Fruit fly (Drosophila melanogaster) whole organism, embryonic: Measurements from ENCODE around the gene CG32075.
A peak's percentile ranks its signal among the peaks of the same experiment; 100 is the strongest.

Experiments
- CG10979 ChIP-seq: fragments of 200-800 bp; sonication (Bioruptor generic); optimal IDR thresholded peaks from 2 replicates; lab custom pipeline; 2018; ENCODE audit warnings: missing biosample characterization, mild to moderate bottlenecking, missing genetic modification characterization, moderate library complexity
- CG12659 ChIP-seq: fragments of 200-800 bp; sonication (Bioruptor generic); optimal IDR thresholded peaks from 3 replicates; lab custom pipeline; 2017; ENCODE audit warnings: mild to moderate bottlenecking, missing biosample characterization, missing genetic modification reagents, missing genetic modification characterization
- CG12942 ChIP-seq: fragments of 200-800 bp; sonication (Bioruptor generic); optimal IDR thresholded peaks from 3 replicates; lab custom pipeline; 2016; ENCODE audit warnings: missing biosample characterization, missing genetic modification characterization
- CG13624 ChIP-seq: fragments of 200-800 bp; sonication (Bioruptor generic); optimal IDR thresholded peaks from 2 replicates; lab custom pipeline; 2016; ENCODE audit warnings: missing biosample characterization, missing genetic modification characterization
- CG14050 ChIP-seq: fragments of 200-800 bp; sonication (Bioruptor generic); IDR thresholded peaks from 3 replicates; pipeline ENCODE4 v1.3.6; 2022; ENCODE audit warnings: missing biosample characterization, missing genetic modification characterization
- CG15514 ChIP-seq: fragments of 200-800 bp; sonication (Bioruptor generic); optimal IDR thresholded peaks from 3 replicates; lab custom pipeline; 2017; ENCODE audit warnings: missing biosample characterization, missing genetic modification characterization, mild to moderate bottlenecking, moderate library complexity, missing genetic modification reagents
- CG1647 ChIP-seq: fragments of 200-800 bp; sonication (Bioruptor generic); optimal IDR thresholded peaks from 3 replicates; lab custom pipeline; 2016; ENCODE audit warnings: missing biosample characterization, missing genetic modification characterization
- CG2129 ChIP-seq: fragments of 200-800 bp; sonication (Bioruptor generic); IDR thresholded peaks from 2 replicates; pipeline ENCODE4 v1.3.6; 2022; ENCODE audit warnings: missing biosample characterization, missing genetic modification characterization; ENCODE audit not compliant: partially characterized antibody
- CG30403 ChIP-seq: fragments of 200-800 bp; sonication (Bioruptor generic); optimal IDR thresholded peaks from 3 replicates; lab custom pipeline; 2016; ENCODE audit warnings: missing biosample characterization, missing genetic modification characterization
- CG31224 ChIP-seq: fragments of 200-800 bp; sonication (Bioruptor generic); IDR thresholded peaks from 2 replicates; pipeline ENCODE4 v1.3.6; 2022; ENCODE audit warnings: missing biosample characterization, missing genetic modification characterization
- CG33213 ChIP-seq: fragments of 200-800 bp; sonication (Bioruptor generic); optimal IDR thresholded peaks from 3 replicates; lab custom pipeline; 2016; ENCODE audit warnings: missing biosample characterization, missing genetic modification characterization
- CG3726 ChIP-seq: fragments of 200-800 bp; sonication (Bioruptor generic); IDR thresholded peaks from 3 replicates; pipeline ENCODE4, ENCODE4 v1.3.6; 2022; ENCODE audit warnings: missing biosample characterization, missing genetic modification characterization
- CG4617 ChIP-seq: fragments of 200-800 bp; sonication (Bioruptor generic); optimal IDR thresholded peaks from 3 replicates; lab custom pipeline; 2016; ENCODE audit warnings: missing biosample characterization, missing genetic modification characterization, borderline replicate concordance
- CG5953 ChIP-seq: fragments of 200-800 bp; sonication (Bioruptor generic); IDR thresholded peaks from 2 replicates; pipeline ENCODE4 v1.3.6; 2022; ENCODE audit warnings: missing biosample characterization, missing genetic modification characterization
- CG6175 ChIP-seq: fragments of 200-800 bp; sonication (Bioruptor generic); IDR thresholded peaks from 3 replicates; pipeline ENCODE4 v1.3.6; 2022; ENCODE audit warnings: missing biosample characterization, missing genetic modification characterization
- CG6854 ChIP-seq: fragments of 200-800 bp; sonication (Bioruptor generic); optimal IDR thresholded peaks from 3 replicates; lab custom pipeline; 2017; ENCODE audit warnings: missing biosample characterization, mild to moderate bottlenecking, missing genetic modification characterization
- CG7271 ChIP-seq: fragments of 200-800 bp; sonication (Bioruptor generic); optimal IDR thresholded peaks from 2 replicates; lab custom pipeline; 2018; ENCODE audit warnings: missing biosample characterization, mild to moderate bottlenecking, missing genetic modification characterization, moderate library complexity
- CG7372 ChIP-seq: fragments of 200-800 bp; sonication (Bioruptor generic); IDR thresholded peaks from 2 replicates; pipeline ENCODE4 v1.3.6; 2022; ENCODE audit warnings: missing biosample characterization, missing genetic modification characterization
- CG7963 ChIP-seq: fragments of 200-800 bp; sonication (Bioruptor generic); IDR thresholded peaks from 3 replicates; pipeline ENCODE4 v1.3.6; 2022; ENCODE audit warnings: missing biosample characterization, missing genetic modification characterization; ENCODE audit not compliant: partially characterized antibody
- CG8765 ChIP-seq: fragments of 200-800 bp; sonication (Bioruptor generic); IDR thresholded peaks from 2 replicates; pipeline ENCODE4 v1.3.6; 2022; ENCODE audit warnings: missing biosample characterization, missing genetic modification characterization
- CTCF ChIP-seq: fragments of 200-800 bp; sonication (Bioruptor generic); optimal IDR thresholded peaks from 2 replicates; lab custom pipeline; 2017; ENCODE audit warnings: missing biosample characterization, mild to moderate bottlenecking, missing genetic modification characterization, moderate library complexity
- Camta ChIP-seq: fragments of 200-800 bp; sonication (Bioruptor generic); optimal IDR thresholded peaks from 2 replicates; lab custom pipeline; 2016; ENCODE audit warnings: missing biosample characterization, missing genetic modification characterization
- CoRest ChIP-seq: fragments of 200-800 bp; sonication (Bioruptor generic); optimal IDR thresholded peaks from 3 replicates; lab custom pipeline; 2018; ENCODE audit warnings: missing biosample characterization, mild to moderate bottlenecking, missing genetic modification characterization, moderate library complexity
- Dip2 ChIP-seq: fragments of 200-800 bp; sonication (Bioruptor generic); IDR thresholded peaks from 2 replicates; pipeline ENCODE4 v1.3.6; 2022; ENCODE audit warnings: missing biosample characterization, missing genetic modification characterization
- Dll ChIP-seq: fragments of 200-800 bp; sonication (Bioruptor generic); IDR thresholded peaks from 4 replicates; pipeline ENCODE4 v1.3.6; 2022; ENCODE audit warnings: missing biosample characterization, missing genetic modification characterization; ENCODE audit not compliant: partially characterized antibody
- ERR ChIP-seq: fragments of 200-800 bp; sonication (Bioruptor generic); optimal IDR thresholded peaks from 2 replicates; lab custom pipeline; 2016; ENCODE audit warnings: missing biosample characterization, missing genetic modification characterization
- Ets97D ChIP-seq: fragments of 200-800 bp; sonication (Bioruptor generic); optimal IDR thresholded peaks from 3 replicates; lab custom pipeline; 2016; ENCODE audit warnings: missing biosample characterization, missing genetic modification characterization
- HLH54F ChIP-seq: fragments of 200-800 bp; sonication (Bioruptor generic); optimal IDR thresholded peaks from 3 replicates; lab custom pipeline; 2016; ENCODE audit warnings: missing biosample characterization, missing genetic modification characterization
- Hr3 ChIP-seq: fragments of 200-800 bp; sonication (Bioruptor generic); optimal IDR thresholded peaks from 3 replicates; lab custom pipeline; 2016; ENCODE audit warnings: missing biosample characterization, missing genetic modification characterization
- NFAT ChIP-seq: fragments of 200-800 bp; sonication (Bioruptor generic); IDR thresholded peaks from 2 replicates; pipeline ENCODE4 v1.3.6; 2022; ENCODE audit warnings: missing biosample characterization, missing genetic modification characterization
- Oaz ChIP-seq: fragments of 200-800 bp; sonication (Bioruptor generic); IDR thresholded peaks from 2 replicates; pipeline ENCODE4 v1.3.6; 2022; ENCODE audit warnings: missing biosample characterization, missing genetic modification characterization
- Oli ChIP-seq: fragments of 200-800 bp; sonication (Bioruptor generic); optimal IDR thresholded peaks from 2 replicates; lab custom pipeline; 2018; ENCODE audit warnings: missing biosample characterization, mild to moderate bottlenecking, missing genetic modification characterization, moderate library complexity
- Rx ChIP-seq: fragments of 200-800 bp; sonication (Bioruptor generic); IDR thresholded peaks from 2 replicates; pipeline ENCODE4 v1.3.6; 2022; ENCODE audit warnings: missing biosample characterization, missing genetic modification characterization
- Sry-δ ChIP-seq: fragments of 200-800 bp; sonication (Bioruptor generic); optimal IDR thresholded peaks from 2 replicates; lab custom pipeline; 2016; ENCODE audit warnings: missing biosample characterization, missing genetic modification characterization
- ap ChIP-seq: fragments of 200-800 bp; sonication (Bioruptor generic); IDR thresholded peaks from 2 replicates; pipeline ENCODE4 v1.3.6; 2022; ENCODE audit warnings: missing biosample characterization, missing genetic modification characterization
- ase ChIP-seq: fragments of 200-800 bp; sonication (Bioruptor generic); IDR thresholded peaks from 3 replicates; pipeline ENCODE4 v1.3.6; 2022; ENCODE audit warnings: missing biosample characterization, missing genetic modification characterization
- chinmo ChIP-seq: fragments of 200-800 bp; sonication (Bioruptor generic); IDR thresholded peaks from 4 replicates; pipeline ENCODE4 v1.3.6; 2022; ENCODE audit warnings: missing biosample characterization, missing genetic modification characterization; ENCODE audit not compliant: partially characterized antibody
- crp ChIP-seq, 2 experiments: fragments of 200-800 bp; sonication (Bioruptor generic); optimal IDR thresholded peaks; 2 replicates in 1 of 2; 3 replicates in 1 of 2; lab custom pipeline; 2017; ENCODE audit warnings: missing biosample characterization in 2 of 2, missing genetic modification characterization in 2 of 2, mild to moderate bottlenecking in 1 of 2, moderate library complexity in 1 of 2
- dmrt99B ChIP-seq: fragments of 200-800 bp; sonication (Bioruptor generic); optimal IDR thresholded peaks from 2 replicates; lab custom pipeline; 2018; ENCODE audit warnings: missing biosample characterization, mild to moderate bottlenecking, missing genetic modification characterization, moderate library complexity
- ems ChIP-seq: fragments of 200-800 bp; sonication (Bioruptor generic); optimal IDR thresholded peaks from 3 replicates; lab custom pipeline; 2016; ENCODE audit warnings: missing biosample characterization, missing genetic modification characterization
- hth ChIP-seq: fragments of >200 bp; optimal IDR thresholded peaks from 2 replicates; lab custom pipeline; 2017; ENCODE audit warnings: inconsistent platforms
- lola ChIP-seq, 3 experiments: fragments of >200 bp in 2 of 3; fragments of 200-800 bp in 1 of 3; sonication (Bioruptor generic) in 1 of 3; optimal IDR thresholded peaks; 2 replicates each; lab custom pipeline; 2017 to 2019; ENCODE audit warnings: missing biosample characterization in 3 of 3, missing genetic modification characterization in 3 of 3, mild to moderate bottlenecking in 1 of 3, moderate library complexity in 1 of 3
- maf-S ChIP-seq: fragments of 200-800 bp; sonication (Bioruptor generic); optimal IDR thresholded peaks from 2 replicates; lab custom pipeline; 2016; ENCODE audit warnings: missing biosample characterization, missing genetic modification characterization
- mld ChIP-seq: fragments of 200-800 bp; sonication (Bioruptor generic); IDR thresholded peaks from 3 replicates; pipeline ENCODE4 v1.3.6; 2022; ENCODE audit warnings: missing biosample characterization, missing genetic modification characterization; ENCODE audit not compliant: partially characterized antibody
- ro ChIP-seq: fragments of 200-800 bp; sonication (Bioruptor generic); IDR thresholded peaks from 2 replicates; pipeline ENCODE4 v1.3.6; 2022; ENCODE audit warnings: missing biosample characterization, missing genetic modification characterization
- sens ChIP-seq: fragments of 200-800 bp; sonication (Bioruptor generic); peaks from one replicate; lab custom pipeline; 2016; ENCODE audit warnings: missing biosample characterization, missing genetic modification characterization
- so ChIP-seq: fragments of 200-800 bp; sonication (Bioruptor generic); IDR thresholded peaks from 3 replicates; pipeline ENCODE4 v1.3.6; 2022; ENCODE audit warnings: missing biosample characterization, missing genetic modification characterization
- tll ChIP-seq, 2 experiments: fragments of 200-800 bp in 1 of 2; fragments of >200 bp in 1 of 2; sonication (Bioruptor generic) in 1 of 2; optimal IDR thresholded peaks; 2 replicates each; lab custom pipeline; 2017 to 2019; ENCODE audit warnings: missing biosample characterization in 2 of 2, missing genetic modification characterization in 2 of 2, mild to moderate bottlenecking in 1 of 2, moderate library complexity in 1 of 2
- toy ChIP-seq: fragments of 200-800 bp; sonication (Bioruptor generic); IDR thresholded peaks from 2 replicates; pipeline ENCODE4 v1.3.6; 2022; ENCODE audit warnings: missing biosample characterization, missing genetic modification characterization
- wor ChIP-seq: fragments of 200-800 bp; sonication (Bioruptor generic); IDR thresholded peaks from 2 replicates; pipeline ENCODE4 v1.3.6; 2022; ENCODE audit warnings: missing biosample characterization, missing genetic modification characterization
- zen2 ChIP-seq: fragments of 200-800 bp; sonication (Bioruptor generic); IDR thresholded peaks from 3 replicates; pipeline ENCODE4 v1.3.6; 2022; ENCODE audit warnings: missing biosample characterization, missing genetic modification characterization; ENCODE audit not compliant: partially characterized antibody

CG32075 gene

dm6 chr3L:11064689-11065088, at the start of gene CG32075, which contains the start of the genes CG45101 and SuUR (continued):
- TF ChIP-seq CG14050 (GFP tag; lab: Robert Waterston, UW) = peak; percentile 72; the same call in 2 of the 3 replicates
- TF ChIP-seq so (GFP tag; lab: Robert Waterston, UW) = peak; percentile 78; the same call in 2 of the 3 replicates
- peak; percentile 97 to 99 for TF ChIP-seq crp (GFP tag; optimal IDR thresholded peaks at IDR 0.05; lab: Kevin White, UChicago)
- peak; percentile 94 for TF ChIP-seq CG12942 (GFP tag; lab: Kevin White, UChicago)
- no peak for TF ChIP-seq CG2129 (GFP tag; lab: Robert Waterston, UW)
- peak; percentile 94 for TF ChIP-seq CG12659 (GFP tag; lab: Kevin White, UChicago)
- TF ChIP-seq Rx (GFP tag; lab: Robert Waterston, UW) = peak; percentile 77
- no peak for TF ChIP-seq hth (lab: Kevin White, UChicago)
- TF ChIP-seq dmrt99B = peak; percentile 69
- TF ChIP-seq chinmo = no peak
- no peak for TF ChIP-seq toy (GFP tag; lab: Robert Waterston, UW)
- TF ChIP-seq ems (GFP tag; lab: Kevin White, UChicago) = peak; percentile 91
- peak; percentile 80 for TF ChIP-seq CG7372
- peak; percentile 66; the same call in 1 of the 3 replicates for TF ChIP-seq CG6175 (GFP tag; lab: Robert Waterston, UW)
- peak; percentile 86 for TF ChIP-seq ase
- TF ChIP-seq CG7963 = no peak; the same call in 2 of the 3 replicates
- TF ChIP-seq CG10979 = peak; percentile 76
- no peak for TF ChIP-seq mld (GFP tag; lab: Robert Waterston, UW)
- no peak for TF ChIP-seq CTCF (GFP tag; lab: Kevin White, UChicago)
- peak; percentile 78 for TF ChIP-seq CG15514 (GFP tag; lab: Kevin White, UChicago)
- TF ChIP-seq ro (GFP tag; lab: Robert Waterston, UW) = peak; percentile 76
- TF ChIP-seq wor = peak; percentile 74
- TF ChIP-seq CG8765 = peak; percentile 75
- TF ChIP-seq lola (GFP tag; optimal IDR thresholded peaks at IDR 0.05; lab: Kevin White, UChicago) = peak in 1 of 3 experiments; percentile 86
- no peak; the same call in 1 of the 2 replicates for TF ChIP-seq NFAT (GFP tag; lab: Robert Waterston, UW)
- peak; percentile 80; the same call in 2 of the 3 replicates for TF ChIP-seq CG3726
- TF ChIP-seq ERR (GFP tag; lab: Kevin White, UChicago) = no peak
- TF ChIP-seq Oaz = peak; percentile 74
- TF ChIP-seq CG7271 (tag; lab: Kevin White, UChicago) = peak; percentile 58
- peak; percentile 90 for TF ChIP-seq Hr3 (GFP tag; lab: Kevin White, UChicago)
- TF ChIP-seq Dip2 = no peak
- TF ChIP-seq Oli (tag; lab: Kevin White, UChicago) = peak; percentile 82
- peak in 1 of 2 experiments; percentile 30 for TF ChIP-seq tll (GFP tag; optimal IDR thresholded peaks at IDR 0.05; lab: Kevin White, UChicago)
- peak; percentile 76 for TF ChIP-seq CG1647
- peak; percentile 85 for TF ChIP-seq Ets97D
- peak; percentile 89 for TF ChIP-seq CoRest (tag; lab: Kevin White, UChicago)
- no peak for TF ChIP-seq zen2 (GFP tag; lab: Robert Waterston, UW)
- TF ChIP-seq Camta (GFP tag; lab: Kevin White, UChicago) = peak; percentile 89
- TF ChIP-seq CG33213 (GFP tag; lab: Kevin White, UChicago) = peak; percentile 91
- peak; percentile 62 for TF ChIP-seq CG5953 (GFP tag; lab: Robert Waterston, UW)
- TF ChIP-seq ap (GFP tag; lab: Robert Waterston, UW) = peak; percentile 83
- TF ChIP-seq sens (GFP tag; lab: Kevin White, UChicago) = peak; percentile 99
- TF ChIP-seq Sry-δ (GFP tag; lab: Kevin White, UChicago) = peak; percentile 63
- peak; percentile 94 for TF ChIP-seq CG30403 (GFP tag; lab: Kevin White, UChicago)
- TF ChIP-seq CG6854 (GFP tag; lab: Kevin White, UChicago) = peak; percentile 45
- peak; percentile 96 for TF ChIP-seq CG4617
- TF ChIP-seq maf-S (GFP tag; lab: Kevin White, UChicago) = peak; percentile 75
- TF ChIP-seq HLH54F (GFP tag; lab: Kevin White, UChicago) = peak; percentile 92
- peak; percentile 74 for TF ChIP-seq CG31224 (GFP tag; lab: Robert Waterston, UW)
- peak; percentile 93 for TF ChIP-seq CG13624 (GFP tag; lab: Kevin White, UChicago)
- TF ChIP-seq Dll (GFP tag; lab: Robert Waterston, UW) = no peak
